Worm (Caenorhabditis elegans) whole organism, midembryonic: Measurements from ENCODE around the gene T06E8.2.

Experiments
- T22C8.4 ChIP-seq: fragments of 200-800 bp; sonication (Bioruptor generic); IDR thresholded peaks from 2 replicates; pipeline ENCODE4 v1.3.6; 2022; ENCODE audit warnings: missing genetic modification characterization, missing compliant biosample characterization
- cog-1 ChIP-seq: sonication (generic microtip); optimal IDR thresholded peaks from 2 replicates; lab custom pipeline; 2016; ENCODE audit warnings: missing genetic modification characterization, missing compliant biosample characterization
- flt-1 ChIP-seq: fragments of 200-800 bp; sonication (Bioruptor generic); IDR thresholded peaks from 2 replicates; pipeline ENCODE4 v1.3.6; 2022; ENCODE audit warnings: missing genetic modification characterization, missing compliant biosample characterization
- klf-2 ChIP-seq: fragments of 200-800 bp; sonication (Bioruptor generic); conservative IDR thresholded peaks from 2 replicates; pipeline ENCODE4 v1.3.6; 2022; ENCODE audit warnings: missing genetic modification reagents, missing genetic modification characterization, missing compliant biosample characterization
- med-1 ChIP-seq: sonication (generic microtip); optimal IDR thresholded peaks from 2 replicates; lab custom pipeline; 2017; ENCODE audit warnings: missing genetic modification characterization, mild to moderate bottlenecking, missing compliant biosample characterization, antibody characterized with exemption, missing genetic modification reagents; ENCODE audit not compliant: insufficient read depth
- ref-1 ChIP-seq: fragments of 200-800 bp; sonication (Bioruptor generic); conservative IDR thresholded peaks from 2 replicates; pipeline ENCODE4 v1.3.6; 2022; ENCODE audit warnings: missing genetic modification reagents, missing genetic modification characterization, missing compliant biosample characterization
- tab-1 ChIP-seq: fragments of 200-800 bp; sonication (Bioruptor generic); IDR thresholded peaks from 2 replicates; pipeline ENCODE4 v1.3.6; 2022; ENCODE audit warnings: missing genetic modification characterization, missing compliant biosample characterization
- ztf-23 ChIP-seq: fragments of 200-800 bp; sonication (Bioruptor generic); IDR thresholded peaks from 2 replicates; pipeline ENCODE4 v1.3.6; 2022; ENCODE audit warnings: missing genetic modification reagents, missing genetic modification characterization, missing compliant biosample characterization
- ztf-29 ChIP-seq: fragments of 200-800 bp; sonication (Bioruptor generic); IDR thresholded peaks from 2 replicates; pipeline ENCODE4 v1.3.6; 2022; ENCODE audit warnings: missing genetic modification reagents, missing genetic modification characterization, missing compliant biosample characterization

DNA sequence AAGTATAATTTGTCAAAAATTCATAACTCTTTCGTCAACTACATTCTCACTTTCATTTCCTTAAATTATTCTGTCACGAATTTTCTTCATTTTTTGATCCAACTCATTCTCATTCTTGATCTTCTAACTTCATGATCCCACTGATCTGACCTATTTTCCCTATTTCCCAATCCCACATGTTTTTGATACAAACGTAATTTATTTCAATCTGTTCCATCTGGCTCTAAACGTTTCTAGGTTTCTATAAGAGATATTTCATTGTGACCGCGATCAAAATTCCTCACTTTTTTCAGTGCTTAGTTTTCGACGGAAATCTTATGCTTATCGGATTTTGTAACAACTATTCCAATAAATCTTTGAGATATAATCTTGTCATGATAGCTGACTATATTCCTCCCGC lies 29.5 kb upstream of the T06E8.2 start:
- TF ChIP-seq cog-1 (tag; lab: Kevin White, UChicago) (no peak), tab-1 (GFP tag; lab: Robert Waterston, UW) (no peak), T22C8.4 (GFP tag; lab: Robert Waterston, UW) (no peak), med-1 (GFP tag; lab: Kevin White, UChicago) (no peak), ref-1 (no peak), flt-1 (GFP tag; lab: Robert Waterston, UW) (no peak), klf-2 (GFP tag; lab: Robert Waterston, UW) (no peak), ztf-23 (GFP tag; lab: Robert Waterston, UW) (no peak), ztf-29 (GFP tag; lab: Robert Waterston, UW) (no peak)
